Worm (Caenorhabditis elegans): ENCODE data around the gene C01G12.13.

C01G12.13 gene

DNA sequence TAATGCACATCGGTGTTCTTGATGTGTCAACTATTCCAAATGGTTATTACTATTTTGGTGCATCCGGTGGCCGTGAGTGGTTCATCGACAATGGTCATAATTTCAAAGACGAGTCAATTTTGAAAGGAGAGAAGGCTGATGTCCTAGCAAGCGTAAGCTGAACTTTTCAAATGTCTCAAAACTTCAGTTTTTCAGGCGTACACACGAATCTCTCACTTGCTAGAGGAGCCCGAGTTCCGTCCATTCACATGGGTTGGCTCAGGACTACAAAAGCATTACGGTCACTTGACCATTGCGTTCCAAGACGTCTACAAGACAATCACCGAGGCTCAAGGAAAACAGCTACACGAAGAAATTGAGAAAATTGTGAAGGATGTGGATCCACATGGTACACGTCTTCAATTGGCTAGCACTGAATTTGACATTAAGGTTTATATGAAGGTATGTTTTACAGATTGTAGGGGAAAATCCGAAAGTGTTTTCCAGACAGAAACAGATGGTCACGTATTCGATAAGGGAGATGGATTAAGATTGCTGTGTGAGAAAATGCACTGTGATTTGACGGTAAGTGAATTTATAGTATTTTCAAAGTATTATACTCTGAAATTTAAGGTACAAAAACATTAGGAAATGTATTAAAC is 32.9 kb downstream of the C01G12.13 start:
- TF ChIP-seq nhr-12 (tag; optimal IDR thresholded peaks at IDR 0.05) (no peak), efl-1 (optimal IDR thresholded peaks at IDR 0.05) (no peak), efl-1 (GFP tag; optimal IDR thresholded peaks at IDR 0.05 in 1 of 2) (peak in 1 of 2 experiments; percentile 30)

DNA sequence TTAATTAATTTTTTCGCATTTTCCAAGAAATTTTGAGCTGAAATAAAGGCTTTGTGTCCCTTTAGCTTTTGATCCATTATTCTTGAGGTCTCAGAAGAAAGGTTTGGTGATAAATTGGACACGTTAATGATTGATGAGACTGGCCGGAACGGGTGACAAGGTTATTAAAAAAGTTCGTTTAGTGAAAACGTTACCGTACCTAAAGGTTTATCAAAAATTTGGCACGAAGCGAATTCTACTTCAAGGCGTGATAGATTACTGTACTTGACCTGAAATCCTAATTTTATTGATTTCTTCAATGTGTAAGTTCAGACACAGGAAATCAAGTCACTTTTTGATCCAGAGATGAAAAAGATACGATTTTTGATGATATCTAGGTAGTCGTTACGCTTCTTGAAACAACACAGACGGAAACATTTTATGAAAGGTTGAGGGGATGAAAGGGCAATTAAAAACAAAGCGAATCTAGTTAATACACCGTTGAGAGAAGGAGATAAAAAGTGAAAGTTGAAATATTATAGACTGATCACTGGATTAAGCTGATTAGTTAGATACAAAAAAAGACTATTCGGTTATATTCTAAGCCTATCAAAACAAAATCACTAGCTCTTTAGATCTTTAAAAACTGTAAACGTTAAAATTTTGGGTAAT is 34.1 kb downstream of the C01G12.13 start:
- TF ChIP-seq sox-4 (tag; optimal IDR thresholded peaks at IDR 0.05) = no peak
- TF ChIP-seq blmp-1 (tag; optimal IDR thresholded peaks at IDR 0.05) = peak; percentile 42
- TF ChIP-seq lin-39 (tag; optimal IDR thresholded peaks at IDR 0.05) = peak; percentile 16
- TF ChIP-seq efl-1 (optimal IDR thresholded peaks at IDR 0.05) = no peak
- peak in 1 of 2 experiments; percentile 50 for TF ChIP-seq efl-1 (GFP tag; optimal IDR thresholded peaks at IDR 0.05 in 1 of 2)
- peak; percentile 20 for TF ChIP-seq ama-1 (optimal IDR thresholded peaks at IDR 0.05)
- TF ChIP-seq nhr-12 (tag; optimal IDR thresholded peaks at IDR 0.05) = no peak
- no peak for TF ChIP-seq nhr-20 (tag; optimal IDR thresholded peaks at IDR 0.05)
- TF ChIP-seq grh-1 (GFP tag; IDR thresholded peaks at IDR 0.05) = no peak
- TF ChIP-seq mab-9 (GFP tag; IDR thresholded peaks at IDR 0.05) = no peak
- TF ChIP-seq jun-1 (tag; optimal IDR thresholded peaks at IDR 0.05) = no peak
- no peak for TF ChIP-seq hlh-4 (tag; optimal IDR thresholded peaks at IDR 0.05)
- TF ChIP-seq elt-3 (tag; optimal IDR thresholded peaks at IDR 0.05) = no peak

DNA sequence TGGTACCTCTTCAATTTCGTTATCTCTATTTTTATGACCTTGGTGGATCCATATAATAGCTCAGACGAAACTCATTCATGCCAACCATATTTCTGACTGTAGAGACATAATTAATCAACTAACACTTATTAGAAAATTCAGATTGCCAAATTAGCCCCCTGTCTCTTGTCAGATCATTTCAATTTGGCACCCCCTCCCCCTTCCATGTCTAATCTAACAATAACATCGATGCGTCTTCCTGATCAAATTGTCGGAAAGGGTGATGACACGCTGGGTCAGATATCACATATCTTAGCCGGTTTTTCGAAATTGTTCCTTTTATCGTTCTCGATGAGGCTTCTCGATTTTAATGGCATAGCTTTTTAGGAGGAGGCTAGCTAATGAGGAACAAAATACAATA is 34.8 kb downstream of the C01G12.13 start:
- TF ChIP-seq nhr-28 (tag; optimal IDR thresholded peaks at IDR 0.05) (no peak), blmp-1 (tag; optimal IDR thresholded peaks at IDR 0.05) (peak; percentile 7), dsc-1 (tag; optimal IDR thresholded peaks at IDR 0.05) (no peak), unc-130 (tag; optimal IDR thresholded peaks at IDR 0.05) (no peak), egl-13 (tag; optimal IDR thresholded peaks at IDR 0.05) (no peak), nhr-77 (tag; optimal IDR thresholded peaks at IDR 0.05) (no peak), fkh-4 (tag; optimal IDR thresholded peaks at IDR 0.05; ENCODE audit: borderline replicate concordance) (no peak)

DNA sequence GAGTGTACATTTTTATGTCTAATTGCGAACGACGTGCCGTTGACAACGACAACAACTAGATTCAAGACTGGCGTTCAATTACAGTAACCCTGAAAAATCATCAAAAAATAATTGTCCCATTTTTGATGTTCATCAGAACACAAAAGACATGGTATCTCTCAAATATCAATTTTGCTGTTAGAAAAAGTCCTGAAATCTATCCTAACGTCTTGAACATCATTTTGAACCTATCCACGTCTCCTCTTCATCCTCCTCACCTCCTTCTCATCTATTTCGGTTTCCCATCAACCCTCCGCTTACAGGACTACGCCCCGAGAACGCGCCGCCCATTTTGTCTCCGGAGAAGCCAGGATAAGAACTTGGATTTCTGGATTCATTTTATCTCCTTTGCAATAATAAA is 39.2 kb downstream of the C01G12.13 start, which contains the start of gene mltn-9:
mltn-9 (plus strand) TSS at position 301 of the 400 bp plus-strand sequence.
- TF ChIP-seq unc-98 (GFP tag; IDR thresholded peaks at IDR 0.05) (no peak), nhr-85 (tag) (no peak), tbx-2 (tag; optimal IDR thresholded peaks at IDR 0.05) (no peak), nhr-90 (tag; optimal IDR thresholded peaks at IDR 0.05; ENCODE audit: poor library complexity) (no peak), skn-1 (tag; optimal IDR thresholded peaks at IDR 0.05) (no peak), nhr-28 (tag; optimal IDR thresholded peaks at IDR 0.05) (no peak), unc-30 (tag; optimal IDR thresholded peaks at IDR 0.05) (no peak), ama-1 (optimal IDR thresholded peaks at IDR 0.05) (no peak), lsy-2 (tag; optimal IDR thresholded peaks at IDR 0.05) (no peak), nhr-12 (tag; optimal IDR thresholded peaks at IDR 0.05) (no peak), dpl-1 (GFP tag; optimal IDR thresholded peaks at IDR 0.05) (no peak), mab-9 (GFP tag; IDR thresholded peaks at IDR 0.05) (no peak), nhr-20 (tag; optimal IDR thresholded peaks at IDR 0.05) (no peak), ceh-90 (tag; optimal IDR thresholded peaks at IDR 0.05) (no peak), aly-2 (tag; optimal IDR thresholded peaks at IDR 0.05) (no peak), pax-3 (tag; optimal IDR thresholded peaks at IDR 0.05) (no peak), hlh-17 (GFP tag; optimal IDR thresholded peaks at IDR 0.05; ENCODE audit: borderline replicate concordance) (no peak), ztf-4 (tag; optimal IDR thresholded peaks at IDR 0.05) (no peak), snpc-4 (tag; optimal IDR thresholded peaks at IDR 0.05) (no peak)

DNA sequence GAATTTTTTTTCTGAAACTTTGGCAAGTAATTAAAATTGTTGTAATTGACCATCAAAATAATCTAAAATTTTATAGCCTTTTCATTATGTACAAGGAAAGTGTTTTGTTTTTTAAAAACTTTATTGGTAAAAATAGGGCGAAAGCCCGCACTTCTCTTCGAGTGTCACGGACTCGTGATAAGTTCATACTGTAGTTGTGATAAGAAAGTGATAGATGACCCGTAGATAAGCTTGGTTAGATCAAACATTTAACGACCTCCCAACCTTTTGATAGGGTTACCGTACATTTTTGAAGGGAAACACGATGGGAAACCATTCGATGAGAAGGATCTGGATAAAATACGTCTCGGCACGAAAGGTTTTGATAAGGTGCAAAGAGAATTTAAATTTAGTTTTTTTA is 39.9 kb downstream of the C01G12.13 start:
- TF ChIP-seq blmp-1 (tag; optimal IDR thresholded peaks at IDR 0.05) (peak; percentile 89), elt-3 (tag; optimal IDR thresholded peaks at IDR 0.05) (peak in 4 of 6 experiments; percentile 79 to 83 (median 82)), nhr-85 (tag) (peak; percentile 52), efl-3 (GFP tag; optimal IDR thresholded peaks at IDR 0.05) (no peak)

All from whole organism, L1 larva.